Fruit fly (Drosophila melanogaster) whole organism, prepupa: ENCODE results near the gene Trs20.
A peak's percentile ranks its signal among the peaks of the same experiment; 100 is the strongest.

ENCODE experiments used
- CG10631 ChIP-seq: fragments of 200-800 bp; sonication (Bioruptor generic); optimal IDR thresholded peaks from 2 replicates; lab custom pipeline; 2016; ENCODE audit warnings: missing biosample characterization, missing genetic modification characterization
- CG11294 ChIP-seq: fragments of 200-800 bp; sonication (Bioruptor generic); IDR thresholded peaks from 2 replicates; pipeline ENCODE4 v1.3.6; 2022; ENCODE audit warnings: missing biosample characterization, missing genetic modification characterization
- CG11762 ChIP-seq: fragments of 200-800 bp; sonication (Bioruptor generic); optimal IDR thresholded peaks from 3 replicates; lab custom pipeline; 2016; ENCODE audit warnings: missing biosample characterization, missing genetic modification characterization; ENCODE audit not compliant: insufficient read depth
- CG11902 ChIP-seq: fragments of 200-800 bp; sonication (Bioruptor generic); optimal IDR thresholded peaks from 3 replicates; lab custom pipeline; 2016; ENCODE audit warnings: missing biosample characterization, missing genetic modification characterization
- CG15336 ChIP-seq: fragments of 200-800 bp; sonication (Bioruptor generic); IDR thresholded peaks from 2 replicates; pipeline ENCODE4 v1.3.6; 2022; ENCODE audit warnings: missing biosample characterization, missing genetic modification characterization
- CG1621 ChIP-seq: fragments of 200-800 bp; sonication (Bioruptor generic); optimal IDR thresholded peaks from 3 replicates; lab custom pipeline; 2018; ENCODE audit warnings: missing biosample characterization, mild to moderate bottlenecking, missing genetic modification characterization
- CG16779 ChIP-seq: fragments of 200-800 bp; sonication (Bioruptor generic); optimal IDR thresholded peaks from 3 replicates; lab custom pipeline; 2017; ENCODE audit warnings: missing biosample characterization, mild to moderate bottlenecking, missing genetic modification characterization
- CG3032 ChIP-seq: fragments of 200-800 bp; optimal IDR thresholded peaks from 2 replicates; lab custom pipeline; 2019; ENCODE audit warnings: missing biosample characterization, mild to moderate bottlenecking, missing genetic modification characterization, moderate library complexity
- CG31627 ChIP-seq: fragments of 200-800 bp; sonication (Bioruptor generic); optimal IDR thresholded peaks from 3 replicates; lab custom pipeline; 2016; ENCODE audit warnings: missing biosample characterization, missing genetic modification characterization
- CG32006 ChIP-seq: fragments of 200-800 bp; sonication (Bioruptor generic); optimal IDR thresholded peaks from 3 replicates; lab custom pipeline; 2017; ENCODE audit warnings: missing biosample characterization, mild to moderate bottlenecking, missing genetic modification characterization
- CG4318 ChIP-seq: fragments of 200-800 bp; sonication (Bioruptor generic); optimal IDR thresholded peaks from 3 replicates; lab custom pipeline; 2017; ENCODE audit warnings: missing biosample characterization, mild to moderate bottlenecking, missing genetic modification characterization
- CG6163 ChIP-seq: fragments of 200-800 bp; sonication (Bioruptor generic); IDR thresholded peaks from 3 replicates; pipeline ENCODE4 v1.3.6; 2022; ENCODE audit warnings: missing biosample characterization, missing genetic modification characterization
- CG6792 ChIP-seq: fragments of 200-800 bp; sonication (Bioruptor generic); optimal IDR thresholded peaks from 3 replicates; lab custom pipeline; 2016; ENCODE audit warnings: missing biosample characterization, missing genetic modification characterization
- CG7368 ChIP-seq: fragments of 200-800 bp; sonication (Bioruptor generic); optimal IDR thresholded peaks from 3 replicates; lab custom pipeline; 2016; ENCODE audit warnings: missing biosample characterization, missing genetic modification characterization
- CG8119 ChIP-seq: fragments of 200-800 bp; sonication (Bioruptor generic); IDR thresholded peaks from 3 replicates; pipeline ENCODE4 v1.3.6; 2022; ENCODE audit warnings: missing biosample characterization, missing genetic modification characterization
- CG8319 ChIP-seq: fragments of 200-800 bp; sonication (Bioruptor generic); optimal IDR thresholded peaks from 3 replicates; lab custom pipeline; 2016; ENCODE audit warnings: missing biosample characterization, missing genetic modification characterization
- CG8632 ChIP-seq: fragments of 200-800 bp; sonication (Bioruptor generic); optimal IDR thresholded peaks from 3 replicates; lab custom pipeline; 2016; ENCODE audit warnings: missing biosample characterization, missing genetic modification characterization
- Eip78C ChIP-seq: fragments of 200-800 bp; sonication (Bioruptor generic); peaks from one replicate; lab custom pipeline; 2016; ENCODE audit warnings: missing biosample characterization, missing genetic modification characterization
- Eip93F ChIP-seq: fragments of 200-800 bp; sonication (Bioruptor generic); optimal IDR thresholded peaks from 2 replicates; lab custom pipeline; 2016; ENCODE audit warnings: missing biosample characterization, mild to moderate bottlenecking, missing genetic modification characterization
- Ets96B ChIP-seq: fragments of 200-800 bp; optimal IDR thresholded peaks from 2 replicates; lab custom pipeline; 2019; ENCODE audit warnings: missing biosample characterization, mild to moderate bottlenecking, missing genetic modification characterization, moderate library complexity
- Gug ChIP-seq: fragments of 200-800 bp; sonication (Bioruptor generic); IDR thresholded peaks from 2 replicates; pipeline ENCODE4 v1.3.6; 2022; ENCODE audit warnings: missing biosample characterization, missing genetic modification characterization
- Hr38 ChIP-seq: sonication (Bioruptor generic); optimal IDR thresholded peaks from 2 replicates; lab custom pipeline; 2016; ENCODE audit warnings: missing biosample characterization, missing genetic modification characterization
- Met ChIP-seq: fragments of 200-800 bp; sonication (Bioruptor generic); optimal IDR thresholded peaks from 3 replicates; lab custom pipeline; 2016; ENCODE audit warnings: missing biosample characterization, missing genetic modification characterization
- OdsH ChIP-seq: fragments of 200-800 bp; sonication (Bioruptor generic); optimal IDR thresholded peaks from 3 replicates; lab custom pipeline; 2016; ENCODE audit warnings: missing biosample characterization, missing genetic modification characterization
- Smox ChIP-seq: fragments of 200-800 bp; sonication (Bioruptor generic); optimal IDR thresholded peaks from 3 replicates; lab custom pipeline; 2016; ENCODE audit warnings: missing biosample characterization, missing genetic modification characterization
- Sox15 ChIP-seq: fragments of 200-800 bp; sonication (Bioruptor generic); optimal IDR thresholded peaks from 3 replicates; lab custom pipeline; 2016; ENCODE audit warnings: missing biosample characterization, missing genetic modification characterization
- achi ChIP-seq: fragments of 200-800 bp; sonication (Bioruptor generic); optimal IDR thresholded peaks from 3 replicates; lab custom pipeline; 2016; ENCODE audit warnings: missing biosample characterization, missing genetic modification characterization
- acj6 ChIP-seq: fragments of 200-800 bp; sonication (Bioruptor generic); optimal IDR thresholded peaks from 3 replicates; lab custom pipeline; 2016; ENCODE audit warnings: missing biosample characterization, missing genetic modification characterization
- cyc ChIP-seq: fragments of 200-800 bp; sonication (Bioruptor generic); optimal IDR thresholded peaks from 3 replicates; lab custom pipeline; 2016; ENCODE audit warnings: missing biosample characterization, missing genetic modification characterization
- dsx ChIP-seq: fragments of 200-800 bp; optimal IDR thresholded peaks from 3 replicates; lab custom pipeline; 2019; ENCODE audit warnings: missing biosample characterization, mild to moderate bottlenecking, missing genetic modification characterization, moderate library complexity; ENCODE audit not compliant: poor library complexity, severe bottlenecking
- eg ChIP-seq: fragments of 200-800 bp; sonication (Bioruptor generic); IDR thresholded peaks from 3 replicates; pipeline ENCODE4 v1.3.6; 2022; ENCODE audit warnings: missing biosample characterization, missing genetic modification characterization
- esn ChIP-seq: fragments of 200-800 bp; sonication (Bioruptor generic); optimal IDR thresholded peaks from 2 replicates; lab custom pipeline; 2016; ENCODE audit warnings: missing biosample characterization, mild to moderate bottlenecking, missing genetic modification characterization, moderate library complexity
- fd59A ChIP-seq: fragments of 200-800 bp; sonication (Bioruptor generic); optimal IDR thresholded peaks from 2 replicates; lab custom pipeline; 2017; ENCODE audit warnings: missing biosample characterization, mild to moderate bottlenecking, missing genetic modification characterization, missing genetic modification reagents
- fd85E ChIP-seq: fragments of 200-800 bp; sonication (Bioruptor generic); optimal IDR thresholded peaks from 3 replicates; lab custom pipeline; 2016; ENCODE audit warnings: missing biosample characterization, missing genetic modification characterization
- fkh ChIP-seq: fragments of 200-800 bp; sonication (Bioruptor generic); optimal IDR thresholded peaks from 3 replicates; lab custom pipeline; 2017; ENCODE audit warnings: missing biosample characterization, mild to moderate bottlenecking, missing genetic modification characterization, moderate library complexity
- lz ChIP-seq: fragments of 200-800 bp; sonication (Bioruptor generic); optimal IDR thresholded peaks from 3 replicates; lab custom pipeline; 2016; ENCODE audit warnings: missing biosample characterization, missing genetic modification characterization
- net ChIP-seq: fragments of 200-800 bp; sonication (Bioruptor generic); optimal IDR thresholded peaks from 3 replicates; lab custom pipeline; 2016; ENCODE audit warnings: missing biosample characterization, missing genetic modification characterization
- salr ChIP-seq, 2 experiments: fragments of 200-800 bp; sonication (Bioruptor generic); optimal IDR thresholded peaks; 3 replicates each; lab custom pipeline; 2016 to 2018; ENCODE audit warnings: missing biosample characterization in 2 of 2, missing genetic modification characterization in 2 of 2, mild to moderate bottlenecking in 1 of 2
- ss ChIP-seq, 2 experiments: fragments of 200-800 bp; sonication (Bioruptor generic); optimal IDR thresholded peaks; 2 replicates in 1 of 2; 3 replicates in 1 of 2; lab custom pipeline; 2017 to 2018; ENCODE audit warnings: mild to moderate bottlenecking in 2 of 2, missing biosample characterization in 2 of 2, missing genetic modification characterization in 2 of 2, moderate library complexity in 1 of 2
- svp ChIP-seq: fragments of 200-800 bp; sonication (Bioruptor generic); peaks from one replicate; lab custom pipeline; 2016; ENCODE audit warnings: missing biosample characterization, missing genetic modification characterization
- topi ChIP-seq: fragments of 200-800 bp; sonication (Bioruptor generic); optimal IDR thresholded peaks from 3 replicates; lab custom pipeline; 2016; ENCODE audit warnings: missing biosample characterization, missing genetic modification characterization

The Trs20 gene

DNA sequence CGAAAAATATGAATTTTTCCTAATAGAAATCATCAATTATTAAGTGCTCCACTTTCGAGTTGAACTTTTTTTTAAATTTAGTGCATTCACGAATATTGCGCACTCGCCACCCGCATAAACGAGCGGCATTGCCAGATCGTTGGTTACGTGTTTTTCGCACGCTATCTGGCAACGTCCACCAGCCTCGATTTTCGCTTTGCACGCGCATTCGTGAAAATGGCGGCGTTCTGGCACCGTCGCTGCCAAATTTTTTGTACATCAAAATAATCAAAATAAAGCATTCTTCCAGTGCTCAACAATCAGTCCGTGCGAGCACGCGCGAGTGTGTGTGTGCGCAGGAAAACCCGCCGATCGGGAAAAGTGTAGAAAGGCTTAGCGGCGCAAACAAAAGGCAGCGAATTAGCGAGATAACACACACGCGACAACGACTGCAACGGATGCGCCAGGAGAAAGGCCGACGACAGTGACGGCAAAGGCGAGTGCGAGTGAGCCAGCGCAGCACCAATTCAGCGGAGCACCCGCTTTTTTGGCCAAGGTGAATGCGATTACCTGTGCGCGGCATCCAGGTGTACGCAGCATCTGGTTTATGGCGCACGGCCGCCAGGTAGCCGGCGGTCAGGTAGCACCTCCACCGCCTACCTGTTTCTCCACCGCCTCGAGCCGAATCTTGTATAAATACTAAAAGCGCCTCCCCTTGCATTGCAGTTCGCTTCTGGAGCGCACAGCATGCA is 17.7 kb downstream of the Trs20 start (continued):
- TF ChIP-seq CG6792 (GFP tag; lab: Kevin White, UChicago), result peak; percentile 84
- no peak for TF ChIP-seq ss (GFP tag; optimal IDR thresholded peaks at IDR 0.05; lab: Kevin White, UChicago)

DNA sequence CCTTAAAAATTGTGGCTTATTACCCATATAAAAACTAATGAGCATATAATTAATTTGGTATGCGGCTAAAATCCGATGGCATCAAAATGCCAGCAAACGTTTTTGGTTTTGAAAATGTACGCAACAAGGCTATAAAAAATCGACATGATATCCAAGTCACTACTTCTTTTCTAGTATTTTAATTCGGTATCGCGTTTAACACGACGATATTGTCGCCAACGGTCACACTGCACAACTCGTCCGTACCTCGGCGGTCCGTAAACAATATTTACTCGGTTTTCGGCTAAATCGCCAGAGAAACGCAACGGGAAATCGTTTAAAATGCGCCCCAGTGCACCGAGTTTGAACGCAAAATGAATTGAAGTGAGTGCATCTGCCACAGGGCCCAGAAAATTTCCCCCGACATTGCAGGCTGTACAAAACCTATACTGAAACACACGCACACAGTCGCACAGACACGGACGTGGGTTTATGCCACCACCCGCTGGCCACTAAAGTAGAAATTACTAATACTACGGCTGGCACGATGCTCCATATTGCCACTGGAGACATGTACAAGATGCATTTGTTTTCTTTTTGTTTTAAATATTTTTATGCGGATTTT is 18.3 kb downstream of the Trs20 start, which contains the start of gene Taf4:
Taf4 (plus strand) TSS at position 210 of the 604 bp plus-strand sequence.
- TF ChIP-seq CG8119 (GFP tag; lab: Robert Waterston, UW), result peak; percentile 89; the same call in 1 of the 3 replicates
- TF ChIP-seq fd85E (GFP tag; lab: Kevin White, UChicago), result no peak
- no peak for TF ChIP-seq CG11294 (GFP tag; lab: Robert Waterston, UW)
- no peak for TF ChIP-seq CG11762
- TF ChIP-seq CG8319 (GFP tag; lab: Kevin White, UChicago), result no peak

DNA sequence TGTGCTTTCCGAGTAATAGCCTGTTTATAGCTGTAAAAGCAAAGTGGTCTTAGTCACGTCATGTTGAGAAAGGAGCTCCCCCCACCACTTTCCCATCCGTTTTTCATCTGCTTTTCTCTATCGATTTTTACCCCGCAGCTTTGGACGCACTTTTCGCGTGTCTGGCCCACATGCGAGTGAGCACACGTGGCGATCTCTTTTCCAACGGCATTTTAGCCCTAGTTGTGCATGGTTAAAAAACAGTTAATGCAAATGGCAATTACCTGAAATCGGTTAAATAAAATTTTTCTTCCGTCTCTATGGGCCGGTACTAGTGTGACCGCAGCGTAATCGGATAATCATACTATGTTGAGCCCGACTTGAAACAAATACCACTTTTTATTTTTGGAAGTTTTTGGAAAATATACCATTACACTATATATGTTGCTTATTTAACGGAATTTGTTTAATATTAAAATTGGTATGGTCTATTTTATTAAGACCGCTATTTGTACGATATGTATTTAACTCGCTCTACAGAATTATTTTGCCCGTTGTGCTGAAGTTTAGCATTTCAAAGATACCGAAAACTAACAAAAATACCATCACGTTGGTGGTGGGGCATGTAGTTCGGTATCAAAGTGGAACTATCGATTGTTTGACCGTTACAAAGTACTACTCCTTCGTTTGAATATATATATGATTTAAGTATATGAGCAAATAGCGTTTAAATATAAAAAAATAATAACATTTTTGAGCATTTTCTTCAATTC is 19.2 kb downstream of the Trs20 start, which contains the start of gene Zn72D:
Zn72D (minus strand) TSS at position 558 of the 752 bp plus-strand sequence.
- no peak for TF ChIP-seq CG16779 (tag; lab: Kevin White, UChicago)
- peak; percentile 66 for TF ChIP-seq Eip78C (GFP tag; lab: Kevin White, UChicago)

dm6 chr3L:16105528-16105927 is 25.9 kb downstream of the Trs20 start, which contains the start of the genes IntS9 and CG43295:
TSS of gene IntS9 (minus strand) at chr3L:16105627.
TSS of gene CG43295 (plus strand) at chr3L:16105852.
- no peak for TF ChIP-seq CG4318
- TF ChIP-seq lz (GFP tag; lab: Kevin White, UChicago), result peak; percentile 90
- peak; percentile 93 for TF ChIP-seq esn (GFP tag; lab: Kevin White, UChicago)
- peak; percentile 87 for TF ChIP-seq eg
- TF ChIP-seq net (GFP tag; lab: Kevin White, UChicago), result no peak
- TF ChIP-seq cyc, result peak; percentile 91
- peak; percentile 70 for TF ChIP-seq Gug (GFP tag; lab: Robert Waterston, UW)
- TF ChIP-seq CG3032 (tag; lab: Kevin White, UChicago), result peak; percentile 76
- peak; percentile 92 for TF ChIP-seq CG31627 (GFP tag; lab: Kevin White, UChicago)
- peak; percentile 46 for TF ChIP-seq fkh
- peak in 1 of 2 experiments; percentile 62 for TF ChIP-seq salr (GFP tag; optimal IDR thresholded peaks at IDR 0.05; lab: Kevin White, UChicago)
- TF ChIP-seq CG1621 (tag; lab: Kevin White, UChicago), result no peak
- TF ChIP-seq CG11902 (GFP tag; lab: Kevin White, UChicago), result peak; percentile 71
- peak; percentile 75 for TF ChIP-seq CG8632 (GFP tag; lab: Kevin White, UChicago)
- TF ChIP-seq Eip93F (GFP tag; lab: Kevin White, UChicago), result peak; percentile 30
- TF ChIP-seq Eip78C (GFP tag; lab: Kevin White, UChicago), result no peak
- TF ChIP-seq CG8319 (GFP tag; lab: Kevin White, UChicago), result peak; percentile 83
- no peak for TF ChIP-seq Smox (GFP tag; lab: Kevin White, UChicago)
- TF ChIP-seq Ets96B (tag; lab: Kevin White, UChicago), result peak; percentile 79
- peak; percentile 85 for TF ChIP-seq CG6792 (GFP tag; lab: Kevin White, UChicago)
- TF ChIP-seq OdsH, result no peak
- peak; percentile 91 for TF ChIP-seq CG6163
- no peak for TF ChIP-seq CG32006 (GFP tag; lab: Kevin White, UChicago)
- TF ChIP-seq CG10631 (GFP tag; lab: Kevin White, UChicago), result peak; percentile 87
- no peak for TF ChIP-seq Met (GFP tag; lab: Kevin White, UChicago)
- TF ChIP-seq Hr38 (GFP tag; lab: Kevin White, UChicago), result peak; percentile 77
- TF ChIP-seq svp (GFP tag; lab: Kevin White, UChicago), result no peak
- TF ChIP-seq dsx (GFP tag; lab: Kevin White, UChicago), result no peak
- no peak for TF ChIP-seq topi (GFP tag; lab: Kevin White, UChicago)
- TF ChIP-seq CG15336, result peak; percentile 80
- peak; percentile 77 for TF ChIP-seq CG7368
- TF ChIP-seq CG11762, result peak; percentile 84
- peak; percentile 58 for TF ChIP-seq fd59A
- TF ChIP-seq achi (GFP tag; lab: Kevin White, UChicago), result no peak
- no peak for TF ChIP-seq CG16779 (tag; lab: Kevin White, UChicago)
- TF ChIP-seq acj6 (GFP tag; lab: Kevin White, UChicago), result peak; percentile 91
- TF ChIP-seq Sox15, result peak; percentile 76
